Fruit fly (Drosophila melanogaster) whole organism, embryonic: Measurements from ENCODE around the gene CG9444.

Source experiments
- ATbp ChIP-seq: fragments of 200-800 bp; sonication (Bioruptor generic); optimal IDR thresholded peaks from 2 replicates; lab custom pipeline; 2017; ENCODE audit warnings: missing biosample characterization, mild to moderate bottlenecking, missing genetic modification characterization, missing genetic modification reagents
- CG1024 ChIP-seq: fragments of 200-800 bp; sonication (Bioruptor generic); IDR thresholded peaks from 2 replicates; pipeline ENCODE4 v1.3.6; 2022; ENCODE audit warnings: missing biosample characterization, missing genetic modification characterization
- CG10462 ChIP-seq: fragments of 200-800 bp; sonication (Bioruptor generic); optimal IDR thresholded peaks from 2 replicates; lab custom pipeline; 2016; ENCODE audit warnings: missing biosample characterization, missing genetic modification characterization
- CG10959 ChIP-seq: fragments of 200-800 bp; sonication (Bioruptor generic); IDR thresholded peaks from 2 replicates; pipeline ENCODE4 v1.3.6; 2022; ENCODE audit warnings: missing biosample characterization, missing genetic modification characterization
- CG11247 ChIP-seq: fragments of 200-800 bp; sonication (Bioruptor generic); IDR thresholded peaks from 2 replicates; pipeline ENCODE4 v1.3.6; 2022; ENCODE audit warnings: missing biosample characterization, missing genetic modification characterization
- CG11504 ChIP-seq: fragments of 200-800 bp; sonication (Bioruptor generic); optimal IDR thresholded peaks from 3 replicates; lab custom pipeline; 2019; ENCODE audit warnings: missing biosample characterization, mild to moderate bottlenecking, missing genetic modification characterization, moderate library complexity
- CG12299 ChIP-seq: fragments of 200-800 bp; sonication (Bioruptor generic); optimal IDR thresholded peaks from 2 replicates; lab custom pipeline; 2018; ENCODE audit warnings: missing biosample characterization, mild to moderate bottlenecking, missing genetic modification characterization
- CG1233 ChIP-seq: fragments of 200-800 bp; sonication (Bioruptor generic); optimal IDR thresholded peaks from 4 replicates; lab custom pipeline; 2018; ENCODE audit warnings: missing biosample characterization, mild to moderate bottlenecking, missing genetic modification characterization
- CG14667 ChIP-seq: fragments of 200-800 bp; sonication (Bioruptor generic); IDR thresholded peaks from 2 replicates; pipeline ENCODE4 v1.3.6; 2022; ENCODE audit warnings: missing biosample characterization, missing genetic modification characterization
- CG1647 ChIP-seq: fragments of 200-800 bp; sonication (Bioruptor generic); optimal IDR thresholded peaks from 3 replicates; lab custom pipeline; 2016; ENCODE audit warnings: missing biosample characterization, missing genetic modification characterization
- CG16815 ChIP-seq: fragments of 200-800 bp; sonication (Bioruptor generic); optimal IDR thresholded peaks from 3 replicates; lab custom pipeline; 2017; ENCODE audit warnings: missing biosample characterization, mild to moderate bottlenecking, missing genetic modification characterization
- CG17359 ChIP-seq: fragments of 200-800 bp; sonication (Bioruptor generic); optimal IDR thresholded peaks from 3 replicates; lab custom pipeline; 2018; ENCODE audit warnings: missing biosample characterization, mild to moderate bottlenecking, missing genetic modification characterization, moderate library complexity
- CG17802 ChIP-seq: fragments of 200-800 bp; sonication (Bioruptor generic); optimal IDR thresholded peaks from 2 replicates; lab custom pipeline; 2018; ENCODE audit warnings: missing biosample characterization, mild to moderate bottlenecking, missing genetic modification characterization, moderate library complexity
- CG17912 ChIP-seq: fragments of 200-800 bp; sonication (Bioruptor generic); optimal IDR thresholded peaks from 2 replicates; lab custom pipeline; 2018; ENCODE audit warnings: missing biosample characterization, mild to moderate bottlenecking, missing genetic modification characterization
- CG2129 ChIP-seq: fragments of 200-800 bp; sonication (Bioruptor generic); IDR thresholded peaks from 2 replicates; pipeline ENCODE4 v1.3.6; 2022; ENCODE audit warnings: missing biosample characterization, missing genetic modification characterization; ENCODE audit not compliant: partially characterized antibody
- CG2712 ChIP-seq: fragments of 200-800 bp; optimal IDR thresholded peaks from 3 replicates; lab custom pipeline; 2019; ENCODE audit warnings: missing biosample characterization, mild to moderate bottlenecking, missing genetic modification characterization, moderate library complexity
- CG30403 ChIP-seq: fragments of 200-800 bp; sonication (Bioruptor generic); optimal IDR thresholded peaks from 3 replicates; lab custom pipeline; 2016; ENCODE audit warnings: missing biosample characterization, missing genetic modification characterization
- CG33213 ChIP-seq: fragments of 200-800 bp; sonication (Bioruptor generic); optimal IDR thresholded peaks from 3 replicates; lab custom pipeline; 2016; ENCODE audit warnings: missing biosample characterization, missing genetic modification characterization
- CG34224 ChIP-seq: fragments of 200-800 bp; sonication (Bioruptor generic); IDR thresholded peaks from 3 replicates; pipeline ENCODE4 v1.3.6; 2022; ENCODE audit warnings: missing biosample characterization, missing genetic modification characterization; ENCODE audit not compliant: partially characterized antibody
- CG4617 ChIP-seq: fragments of 200-800 bp; sonication (Bioruptor generic); optimal IDR thresholded peaks from 3 replicates; lab custom pipeline; 2016; ENCODE audit warnings: missing biosample characterization, missing genetic modification characterization, borderline replicate concordance
- CG6689 ChIP-seq: fragments of 200-800 bp; sonication (Bioruptor generic); IDR thresholded peaks from 2 replicates; pipeline ENCODE4 v1.3.6; 2022; ENCODE audit warnings: missing biosample characterization, missing genetic modification characterization
- CG7357 ChIP-seq: fragments of 200-800 bp; sonication (Bioruptor generic); IDR thresholded peaks from 3 replicates; pipeline ENCODE4 v1.3.6; 2022; ENCODE audit warnings: missing biosample characterization, missing genetic modification characterization
- CG8359 ChIP-seq: fragments of 200-800 bp; sonication (Bioruptor generic); optimal IDR thresholded peaks from 2 replicates; lab custom pipeline; 2017; ENCODE audit warnings: missing biosample characterization, mild to moderate bottlenecking, missing genetic modification characterization, borderline replicate concordance
- CG9932 ChIP-seq: fragments of 200-800 bp; sonication (Bioruptor generic); IDR thresholded peaks from 2 replicates; pipeline ENCODE4 v1.3.6; 2022; ENCODE audit warnings: missing biosample characterization, missing genetic modification characterization
- Camta ChIP-seq: fragments of 200-800 bp; sonication (Bioruptor generic); optimal IDR thresholded peaks from 2 replicates; lab custom pipeline; 2016; ENCODE audit warnings: missing biosample characterization, missing genetic modification characterization
- Dad ChIP-seq: fragments of 200-800 bp; sonication (Bioruptor generic); optimal IDR thresholded peaks from 3 replicates; lab custom pipeline; 2016; ENCODE audit warnings: missing biosample characterization, missing genetic modification characterization
- Gsc ChIP-seq: fragments of 200-800 bp; sonication (Bioruptor generic); IDR thresholded peaks from 2 replicates; pipeline ENCODE4 v1.3.6; 2022; ENCODE audit warnings: missing biosample characterization, missing genetic modification characterization
- MBD-R2 ChIP-seq: fragments of 200-800 bp; sonication (Bioruptor generic); IDR thresholded peaks from 2 replicates; pipeline ENCODE4 v1.3.6; 2022; ENCODE audit warnings: missing biosample characterization, missing genetic modification characterization
- Nf-YB ChIP-seq: fragments of 200-800 bp; sonication (Bioruptor generic); optimal IDR thresholded peaks from 3 replicates; lab custom pipeline; 2019; ENCODE audit warnings: missing biosample characterization, mild to moderate bottlenecking, missing genetic modification characterization, moderate library complexity
- Optix ChIP-seq: fragments of 200-800 bp; sonication (Bioruptor generic); IDR thresholded peaks from 3 replicates; pipeline ENCODE4 v1.3.6; 2022; ENCODE audit warnings: missing biosample characterization, missing genetic modification characterization
- Pdp1 ChIP-seq, 2 experiments: fragments of 200-800 bp; sonication (Bioruptor generic); optimal IDR thresholded peaks; 3 replicates each; lab custom pipeline; 2016; ENCODE audit warnings: missing biosample characterization in 2 of 2, missing genetic modification characterization in 2 of 2, mild to moderate bottlenecking in 1 of 2, moderate library complexity in 1 of 2
- ab ChIP-seq: fragments of 200-800 bp; sonication (Bioruptor generic); optimal IDR thresholded peaks from 2 replicates; lab custom pipeline; 2016; ENCODE audit warnings: missing biosample characterization, missing genetic modification characterization
- abd-A ChIP-seq: fragments of 200-800 bp; sonication (Bioruptor generic); optimal IDR thresholded peaks from 3 replicates; lab custom pipeline; 2019; ENCODE audit warnings: missing biosample characterization, mild to moderate bottlenecking, missing genetic modification characterization, moderate library complexity
- bbx ChIP-seq: fragments of 200-800 bp; sonication (Bioruptor generic); IDR thresholded peaks from 2 replicates; pipeline ENCODE4 v1.3.6; 2022; ENCODE audit warnings: missing biosample characterization, missing genetic modification characterization; ENCODE audit not compliant: partially characterized antibody
- cas ChIP-seq: fragments of 200-800 bp; sonication (Bioruptor generic); IDR thresholded peaks from 2 replicates; pipeline ENCODE4 v1.3.6; 2022; ENCODE audit warnings: missing biosample characterization, missing genetic modification characterization
- crp ChIP-seq, 2 experiments: fragments of 200-800 bp; sonication (Bioruptor generic); optimal IDR thresholded peaks; 2 replicates in 1 of 2; 3 replicates in 1 of 2; lab custom pipeline; 2017; ENCODE audit warnings: missing biosample characterization in 2 of 2, missing genetic modification characterization in 2 of 2, mild to moderate bottlenecking in 1 of 2, moderate library complexity in 1 of 2
- fd102C ChIP-seq: fragments of 200-800 bp; sonication (Bioruptor generic); optimal IDR thresholded peaks from 2 replicates; lab custom pipeline; 2018; ENCODE audit warnings: missing biosample characterization, mild to moderate bottlenecking, missing genetic modification characterization, moderate library complexity
- gcm ChIP-seq: fragments of 200-800 bp; sonication (Bioruptor generic); optimal IDR thresholded peaks from 2 replicates; lab custom pipeline; 2019; ENCODE audit warnings: missing biosample characterization, mild to moderate bottlenecking, missing genetic modification characterization, moderate library complexity
- gcm2 ChIP-seq: fragments of 200-800 bp; sonication (Bioruptor generic); optimal IDR thresholded peaks from 2 replicates; lab custom pipeline; 2016; ENCODE audit warnings: missing biosample characterization, missing genetic modification characterization
- insv ChIP-seq, 2 experiments: fragments of 200-800 bp; sonication (Bioruptor generic); optimal IDR thresholded peaks; 3 replicates each; lab custom pipeline; 2016 to 2018; ENCODE audit warnings: missing biosample characterization in 2 of 2, missing genetic modification characterization in 2 of 2
- mam ChIP-seq: fragments of 200-800 bp; sonication (Bioruptor generic); optimal IDR thresholded peaks from 3 replicates; lab custom pipeline; 2016; ENCODE audit warnings: missing biosample characterization, missing genetic modification characterization
- p53 ChIP-seq: fragments of 200-800 bp; sonication (Bioruptor generic); optimal IDR thresholded peaks from 2 replicates; lab custom pipeline; 2016; ENCODE audit warnings: missing biosample characterization, missing genetic modification characterization
- pb ChIP-seq: fragments of 200-800 bp; sonication (Bioruptor generic); optimal IDR thresholded peaks from 3 replicates; lab custom pipeline; 2016; ENCODE audit warnings: missing biosample characterization, missing genetic modification characterization
- pita ChIP-seq: fragments of 200-800 bp; sonication (Bioruptor generic); optimal IDR thresholded peaks from 2 replicates; lab custom pipeline; 2017; ENCODE audit warnings: missing biosample characterization, mild to moderate bottlenecking, missing genetic modification characterization
- sim ChIP-seq: fragments of 200-800 bp; sonication (Bioruptor generic); IDR thresholded peaks from 2 replicates; pipeline ENCODE4 v1.3.6; 2022; ENCODE audit warnings: missing biosample characterization, missing genetic modification characterization
- sqz ChIP-seq: fragments of 200-800 bp; sonication (Bioruptor generic); optimal IDR thresholded peaks from 3 replicates; lab custom pipeline; 2018; ENCODE audit warnings: missing biosample characterization, mild to moderate bottlenecking, missing genetic modification characterization
- sr ChIP-seq: fragments of 200-800 bp; sonication (Bioruptor generic); IDR thresholded peaks from 3 replicates; pipeline ENCODE4 v1.3.6; 2022; ENCODE audit warnings: missing biosample characterization, missing genetic modification characterization
- z ChIP-seq: fragments of 200-800 bp; sonication (Bioruptor generic); IDR thresholded peaks from 3 replicates; pipeline ENCODE4 v1.3.6; 2022; ENCODE audit warnings: missing biosample characterization, missing genetic modification characterization
- zen ChIP-seq: fragments of 200-800 bp; sonication (Bioruptor generic); optimal IDR thresholded peaks from 3 replicates; lab custom pipeline; 2018; ENCODE audit warnings: missing biosample characterization, mild to moderate bottlenecking, missing genetic modification characterization, moderate library complexity

CG9444 gene

dm6 chr3R:9704183-9705007, 20.3 kb upstream of the CG9444 start (continued):
- TF ChIP-seq CG10462 (GFP tag; lab: Kevin White, UChicago) (no peak), abd-A (tag; lab: Kevin White, UChicago) (peak; percentile 89), CG6689 (GFP tag; lab: Robert Waterston, UW) (no peak), Pdp1 (GFP tag; optimal IDR thresholded peaks at IDR 0.05; lab: Kevin White, UChicago) (peak in 1 of 2 experiments; percentile 82), CG17912 (no peak), CG10959 (no peak), CG4617 (no peak), mam (GFP tag; lab: Kevin White, UChicago) (no peak), sqz (no peak), CG2712 (tag; lab: Kevin White, UChicago) (no peak), Camta (GFP tag; lab: Kevin White, UChicago) (no peak), z (no peak), pita (GFP tag; lab: Kevin White, UChicago) (no peak), CG7357 (no peak), CG2129 (GFP tag; lab: Robert Waterston, UW) (no peak), Nf-YB (GFP tag; lab: Kevin White, UChicago) (peak; percentile 14), gcm2 (no peak), CG33213 (GFP tag; lab: Kevin White, UChicago) (no peak), ab (GFP tag; lab: Kevin White, UChicago) (no peak), MBD-R2 (GFP tag; lab: Robert Waterston, UW) (no peak), Optix (GFP tag; lab: Robert Waterston, UW) (no peak), CG17802 (tag; lab: Kevin White, UChicago) (no peak), sim (GFP tag; lab: Robert Waterston, UW) (no peak), insv (GFP tag; optimal IDR thresholded peaks at IDR 0.05; lab: Kevin White, UChicago) (no peak), fd102C (GFP tag; lab: Kevin White, UChicago) (no peak), CG17359 (tag; lab: Kevin White, UChicago) (no peak), zen (tag; lab: Kevin White, UChicago) (no peak), CG12299 (tag; lab: Kevin White, UChicago) (no peak), CG9932 (GFP tag; lab: Robert Waterston, UW) (no peak), sr (GFP tag; lab: Robert Waterston, UW) (no peak), bbx (GFP tag; lab: Robert Waterston, UW) (no peak), Dad (no peak), gcm (peak; percentile 43), cas (no peak), Gsc (GFP tag; lab: Robert Waterston, UW) (no peak), CG11504 (no peak), ATbp (GFP tag; lab: Kevin White, UChicago) (no peak), CG30403 (GFP tag; lab: Kevin White, UChicago) (no peak), CG16815 (GFP tag; lab: Kevin White, UChicago) (no peak), pb (GFP tag; lab: Kevin White, UChicago) (no peak), p53 (GFP tag; lab: Kevin White, UChicago) (no peak), CG8359 (GFP tag; lab: Kevin White, UChicago) (no peak), CG11247 (GFP tag; lab: Robert Waterston, UW) (no peak), crp (GFP tag; optimal IDR thresholded peaks at IDR 0.05; lab: Kevin White, UChicago) (peak in 1 of 2 experiments; percentile 67), CG34224 (GFP tag; lab: Robert Waterston, UW) (no peak), CG14667 (GFP tag; lab: Robert Waterston, UW) (no peak), CG1233 (no peak), CG1647 (GFP tag; lab: Kevin White, UChicago) (no peak), CG1024 (GFP tag; lab: Robert Waterston, UW) (no peak)
